Worm (Caenorhabditis elegans) whole organism, L3 larva: ENCODE measurements around the gene kcc-2.

Experiments
- ceh-16 ChIP-seq: sonication (generic microtip); optimal IDR thresholded peaks from 2 replicates; lab custom pipeline; 2017; ENCODE audit warnings: missing biosample characterization, missing genetic modification characterization
- ceh-82 ChIP-seq: fragments of 150-350 bp; optimal IDR thresholded peaks from 2 replicates; lab custom pipeline; 2014; ENCODE audit warnings: missing biosample characterization, missing genetic modification characterization
- nhr-11 ChIP-seq: fragments of 150-350 bp; optimal IDR thresholded peaks from 2 replicates; lab custom pipeline; 2014; ENCODE audit warnings: missing biosample characterization, missing genetic modification characterization
- skn-1 ChIP-seq: fragments of 150-350 bp; optimal IDR thresholded peaks from 2 replicates; lab custom pipeline; 2014; ENCODE audit warnings: missing biosample characterization, missing genetic modification characterization
- unc-62 ChIP-seq: fragments of 150-350 bp; sonication (generic microtip); optimal IDR thresholded peaks from 4 replicates; lab custom pipeline; 2014; ENCODE audit warnings: missing biosample characterization, missing genetic modification reagents, missing genetic modification characterization

DNA sequence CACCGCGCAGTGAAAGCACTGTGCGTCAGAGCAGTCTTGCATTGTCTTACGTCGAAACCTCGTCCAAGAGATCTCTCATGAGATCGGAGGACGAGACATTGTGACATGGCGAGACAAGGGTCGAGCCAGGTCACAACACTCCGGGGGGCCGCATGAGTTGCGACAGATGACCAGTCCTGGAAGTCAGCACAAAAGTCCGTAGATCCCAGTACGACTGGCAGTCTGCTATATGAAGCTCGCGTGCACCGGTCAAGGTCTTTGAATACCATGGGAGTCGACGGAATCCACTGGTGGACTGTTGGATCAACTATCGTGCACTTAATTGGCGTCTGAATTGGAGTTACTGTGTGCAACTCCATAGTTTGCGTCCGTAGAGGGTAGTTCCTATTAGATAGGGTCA is 35.1 kb upstream of the kcc-2 start:
- TF ChIP-seq skn-1 (tag; lab: Kevin White, UChicago) (no peak), unc-62 (GFP tag; lab: Kevin White, UChicago) (no peak), ceh-82 (tag; lab: Kevin White, UChicago) (no peak), nhr-11 (tag; lab: Kevin White, UChicago) (no peak), ceh-16 (no peak)
